Fruit fly (Drosophila melanogaster): ENCODE results near the gene CG13728.

CG13728 gene

DNA sequence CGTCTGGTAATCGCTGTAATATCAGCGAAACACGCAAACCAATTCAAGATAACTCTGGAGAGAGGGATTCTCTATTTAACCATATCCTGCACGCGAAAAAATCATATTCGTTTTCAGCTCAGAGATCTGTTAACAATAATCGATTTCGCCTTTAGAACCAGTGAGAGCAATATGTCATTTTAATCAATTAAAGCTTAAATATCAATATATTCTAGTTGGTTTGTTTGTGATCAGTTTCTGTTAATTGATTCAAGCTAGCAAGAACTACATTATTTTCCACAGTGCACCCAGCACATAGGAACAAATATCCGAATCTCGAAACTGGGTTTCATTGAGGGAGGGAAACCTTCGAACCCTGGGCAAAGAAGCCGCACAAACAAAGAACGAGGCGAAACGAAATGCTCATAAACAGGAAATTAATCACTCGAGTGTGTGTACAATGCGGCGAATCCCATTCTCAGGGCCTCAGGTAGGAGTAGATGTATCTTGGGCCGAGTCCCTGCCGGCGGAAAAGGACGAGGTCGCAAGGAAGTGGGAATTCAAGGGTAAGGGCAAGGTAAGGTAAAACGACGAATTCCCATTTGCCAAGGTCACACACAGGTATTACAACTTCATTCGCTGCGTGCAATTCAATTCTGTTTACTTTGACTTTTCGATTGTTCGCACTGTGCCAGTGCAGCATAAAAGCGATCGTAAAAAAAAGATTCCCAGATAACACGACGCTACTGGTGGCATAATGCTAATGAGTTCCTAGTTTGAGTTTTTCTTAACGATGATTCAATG is 33.6 kb upstream of the CG13728 start (continued):
- TF ChIP-seq Max (GFP tag; optimal IDR thresholded peaks at IDR 0.05) (peak; percentile 23), Oli (tag; optimal IDR thresholded peaks at IDR 0.05) (peak; percentile 9), CG9609 (GFP tag; optimal IDR thresholded peaks at IDR 0.05) (no peak), CG18599 (GFP tag; optimal IDR thresholded peaks at IDR 0.05) (peak; percentile 12), Bdp1 (GFP tag; optimal IDR thresholded peaks at IDR 0.05) (no peak), Eip74EF (GFP tag; optimal IDR thresholded peaks at IDR 0.05) (no peak), CG15601 (tag; optimal IDR thresholded peaks at IDR 0.05) (no peak), prd (optimal IDR thresholded peaks at IDR 0.05) (no peak), prd (GFP tag; IDR thresholded peaks at IDR 0.05) (peak; percentile 85), CG42726 (GFP tag; IDR thresholded peaks at IDR 0.05; ENCODE audit: partially characterized antibody) (no peak), wor (GFP tag; IDR thresholded peaks at IDR 0.05) (no peak), Ssrp (tag; optimal IDR thresholded peaks at IDR 0.05) (peak; percentile 25), Awh (GFP tag; IDR thresholded peaks at IDR 0.05) (no peak), kni (GFP tag; optimal IDR thresholded peaks at IDR 0.05) (peak; percentile 64), sens-2 (GFP tag; IDR thresholded peaks at IDR 0.05) (0 out of 2 replicates have a peak, but pooled peaks have one; percentile 17), pho (GFP tag; optimal IDR thresholded peaks at IDR 0.05) (peak; percentile 41), pnt (GFP tag; optimal IDR thresholded peaks at IDR 0.05) (peak; percentile 46), eyg (GFP tag; optimal IDR thresholded peaks at IDR 0.05) (no peak), CG2116 (GFP tag; optimal IDR thresholded peaks at IDR 0.05) (peak; percentile 23), CG1603 (tag; optimal IDR thresholded peaks at IDR 0.05) (peak; percentile 78), CG12942 (GFP tag; optimal IDR thresholded peaks at IDR 0.05) (no peak), nerfin-1 (tag; optimal IDR thresholded peaks at IDR 0.05) (no peak), CG14710 (tag; optimal IDR thresholded peaks at IDR 0.05) (peak; percentile 78), D (optimal IDR thresholded peaks at IDR 0.05) (peak; percentile 57), D (GFP tag; optimal IDR thresholded peaks at IDR 0.05) (peak; percentile 5), vvl (GFP tag; IDR thresholded peaks at IDR 0.05) (no peak), bigmax (GFP tag; optimal IDR thresholded peaks at IDR 0.05) (no peak), sima (GFP tag; optimal IDR thresholded peaks at IDR 0.05) (no peak), Drgx (GFP tag; IDR thresholded peaks at IDR 0.05) (no peak), CG33213 (GFP tag; optimal IDR thresholded peaks at IDR 0.05) (peak; percentile 14), CG9727 (GFP tag; optimal IDR thresholded peaks at IDR 0.05) (peak; percentile 88), Mes4 (GFP tag; optimal IDR thresholded peaks at IDR 0.05) (peak; percentile 42), mam (GFP tag; optimal IDR thresholded peaks at IDR 0.05) (peak; percentile 13), NFAT (GFP tag; IDR thresholded peaks at IDR 0.05) (no peak), ind (GFP tag; optimal IDR thresholded peaks at IDR 0.05) (peak; percentile 13), az2 (GFP tag; optimal IDR thresholded peaks at IDR 0.05) (peak; percentile 29), sc (optimal IDR thresholded peaks at IDR 0.05) (no peak), sc (GFP tag; optimal IDR thresholded peaks at IDR 0.05) (peak; percentile 29), chif (GFP tag; optimal IDR thresholded peaks at IDR 0.05) (peak; percentile 32 to 70), fu2 (GFP tag; optimal IDR thresholded peaks at IDR 0.05) (no peak), Gug (GFP tag; IDR thresholded peaks at IDR 0.05) (no peak), gsb-n (tag; optimal IDR thresholded peaks at IDR 0.05) (peak; percentile 56), Optix (GFP tag; IDR thresholded peaks at IDR 0.05) (peak; percentile 35; the same call in 1 of the 3 replicates), esg (GFP tag; conservative IDR thresholded peaks at IDR 0.05) (no peak), CG11504 (tag; optimal IDR thresholded peaks at IDR 0.05) (peak; percentile 5), Nf-YA (GFP tag; IDR thresholded peaks at IDR 0.05) (no peak), CG17385 (GFP tag; optimal IDR thresholded peaks at IDR 0.05) (peak; percentile 12), CG9215 (GFP tag; IDR thresholded peaks at IDR 0.05) (no peak), Kr (GFP tag; optimal IDR thresholded peaks at IDR 0.05) (peak; percentile 50), knrl (GFP tag; IDR thresholded peaks at IDR 0.05; ENCODE audit: partially characterized antibody) (no peak)

Measured in whole organism, embryonic.